Fruit fly (Drosophila melanogaster): ENCODE measurements around the gene CG33796.

DNA sequence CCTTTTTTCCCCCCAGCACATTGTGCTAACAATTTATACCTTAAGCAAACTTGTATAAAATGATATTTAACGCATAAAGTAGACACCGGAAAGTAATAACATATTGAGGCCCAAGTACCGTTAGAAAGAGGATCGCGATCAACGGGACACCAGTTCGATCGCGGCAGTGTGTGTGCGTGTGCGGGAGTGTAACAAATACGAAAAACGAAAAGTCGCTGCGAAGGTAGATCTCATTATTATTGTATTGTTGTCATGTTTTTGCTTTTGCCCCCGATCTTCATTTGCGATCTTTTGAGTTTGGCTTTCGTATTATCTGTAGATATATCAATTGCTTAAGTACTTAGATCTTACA lies 37.9 kb downstream of the CG33796 start:
- TF ChIP-seq dsf (GFP tag; optimal IDR thresholded peaks at IDR 0.05; ENCODE audit: borderline replicate concordance), result no peak
- TF ChIP-seq tai (GFP tag; optimal IDR thresholded peaks at IDR 0.05), result no peak
- no peak for TF ChIP-seq pan (optimal IDR thresholded peaks at IDR 0.05)
